Fruit fly (Drosophila melanogaster) whole organism, embryonic: ENCODE data around the gene vib.
A peak's percentile ranks its signal among the peaks of the same experiment; 100 is the strongest.

ENCODE experiments used
- BtbVII ChIP-seq: fragments of 200-800 bp; sonication (Bioruptor generic); optimal IDR thresholded peaks from 3 replicates; lab custom pipeline; 2017; ENCODE audit warnings: missing biosample characterization, mild to moderate bottlenecking, missing genetic modification characterization
- CG10654 ChIP-seq: fragments of 200-800 bp; sonication (Bioruptor generic); optimal IDR thresholded peaks from 2 replicates; lab custom pipeline; 2016; ENCODE audit warnings: missing biosample characterization, missing genetic modification characterization
- CG11456 ChIP-seq: fragments of 200-800 bp; sonication (Bioruptor generic); IDR thresholded peaks from 3 replicates; pipeline ENCODE4 v1.3.6; 2022; ENCODE audit warnings: missing biosample characterization, missing genetic modification characterization
- CG14667 ChIP-seq: fragments of 200-800 bp; sonication (Bioruptor generic); IDR thresholded peaks from 2 replicates; pipeline ENCODE4 v1.3.6; 2022; ENCODE audit warnings: missing biosample characterization, missing genetic modification characterization
- CG15696 ChIP-seq: fragments of 200-800 bp; sonication (Bioruptor generic); optimal IDR thresholded peaks from 2 replicates; lab custom pipeline; 2019; ENCODE audit warnings: missing biosample characterization, mild to moderate bottlenecking, missing genetic modification characterization, moderate library complexity
- CG1603 ChIP-seq: fragments of 200-800 bp; sonication (Bioruptor generic); optimal IDR thresholded peaks from 2 replicates; lab custom pipeline; 2019; ENCODE audit warnings: missing biosample characterization, mild to moderate bottlenecking, missing genetic modification characterization, moderate library complexity
- CG16779 ChIP-seq: fragments of 200-800 bp; sonication (Bioruptor generic); IDR thresholded peaks from 2 replicates; pipeline ENCODE4 v1.3.6; 2022; ENCODE audit warnings: missing biosample characterization, missing genetic modification characterization
- CG17568 ChIP-seq: fragments of 200-800 bp; sonication (Bioruptor generic); optimal IDR thresholded peaks from 2 replicates; lab custom pipeline; 2018; ENCODE audit warnings: missing biosample characterization, mild to moderate bottlenecking, missing genetic modification characterization, moderate library complexity
- CG17612 ChIP-seq: fragments of 200-800 bp; sonication (Bioruptor generic); IDR thresholded peaks from 2 replicates; pipeline ENCODE4 v1.3.6; 2022; ENCODE audit warnings: missing biosample characterization, missing genetic modification characterization
- CG2129 ChIP-seq: fragments of 200-800 bp; sonication (Bioruptor generic); IDR thresholded peaks from 2 replicates; pipeline ENCODE4 v1.3.6; 2022; ENCODE audit warnings: missing biosample characterization, missing genetic modification characterization; ENCODE audit not compliant: partially characterized antibody
- CG3163 ChIP-seq: fragments of 200-800 bp; sonication (Bioruptor generic); optimal IDR thresholded peaks from 3 replicates; lab custom pipeline; 2016; ENCODE audit warnings: missing biosample characterization, missing genetic modification characterization
- CG5953 ChIP-seq: fragments of 200-800 bp; sonication (Bioruptor generic); IDR thresholded peaks from 2 replicates; pipeline ENCODE4 v1.3.6; 2022; ENCODE audit warnings: missing biosample characterization, missing genetic modification characterization
- CG6254 ChIP-seq: fragments of 200-800 bp; sonication (Bioruptor generic); optimal IDR thresholded peaks from 3 replicates; lab custom pipeline; 2017; ENCODE audit warnings: mild to moderate bottlenecking, missing biosample characterization, missing genetic modification reagents, missing genetic modification characterization
- CG6765 ChIP-seq: fragments of 200-800 bp; sonication (Bioruptor generic); optimal IDR thresholded peaks from 3 replicates; lab custom pipeline; 2017; ENCODE audit warnings: missing biosample characterization, mild to moderate bottlenecking, missing genetic modification characterization
- CG6854 ChIP-seq: fragments of 200-800 bp; sonication (Bioruptor generic); optimal IDR thresholded peaks from 3 replicates; lab custom pipeline; 2017; ENCODE audit warnings: missing biosample characterization, mild to moderate bottlenecking, missing genetic modification characterization
- CG8089 ChIP-seq: fragments of 200-800 bp; sonication (Bioruptor generic); optimal IDR thresholded peaks from 3 replicates; lab custom pipeline; 2016; ENCODE audit warnings: missing biosample characterization, missing genetic modification characterization
- CG8478 ChIP-seq: fragments of >200 bp; optimal IDR thresholded peaks from 2 replicates; lab custom pipeline; 2018
- CHES-1-like ChIP-seq: fragments of 200-800 bp; sonication (Bioruptor generic); optimal IDR thresholded peaks from 2 replicates; lab custom pipeline; 2016; ENCODE audit warnings: missing biosample characterization, missing genetic modification characterization
- CkIIα-i1 ChIP-seq: fragments of 200-800 bp; sonication (Bioruptor generic); IDR thresholded peaks from 2 replicates; pipeline ENCODE4 v1.3.6; 2022; ENCODE audit warnings: missing biosample characterization, missing genetic modification characterization
- CrebB ChIP-seq: fragments of 200-800 bp; sonication (Bioruptor generic); optimal IDR thresholded peaks from 3 replicates; lab custom pipeline; 2018; ENCODE audit warnings: missing biosample characterization, mild to moderate bottlenecking, missing genetic modification characterization
- D19B ChIP-seq: fragments of 200-800 bp; sonication (Bioruptor generic); optimal IDR thresholded peaks from 2 replicates; lab custom pipeline; 2017; ENCODE audit warnings: missing biosample characterization, mild to moderate bottlenecking, missing genetic modification characterization
- Dek ChIP-seq: fragments of 200-800 bp; sonication (Bioruptor generic); optimal IDR thresholded peaks from 3 replicates; lab custom pipeline; 2019; ENCODE audit warnings: missing biosample characterization, mild to moderate bottlenecking, missing genetic modification characterization, moderate library complexity
- Ets65A ChIP-seq: fragments of 200-800 bp; sonication (Bioruptor generic); peaks from one replicate; lab custom pipeline; 2016; ENCODE audit warnings: missing biosample characterization, missing genetic modification characterization
- Ets97D ChIP-seq: fragments of 200-800 bp; sonication (Bioruptor generic); optimal IDR thresholded peaks from 3 replicates; lab custom pipeline; 2016; ENCODE audit warnings: missing biosample characterization, missing genetic modification characterization
- Gug ChIP-seq: fragments of 200-800 bp; sonication (Bioruptor generic); IDR thresholded peaks from 4 replicates; pipeline ENCODE4 v1.3.6; 2022; ENCODE audit warnings: missing biosample characterization, missing genetic modification characterization
- HHEX ChIP-seq: fragments of 200-800 bp; sonication (Bioruptor generic); optimal IDR thresholded peaks from 3 replicates; lab custom pipeline; 2017; ENCODE audit warnings: missing biosample characterization, mild to moderate bottlenecking, missing genetic modification characterization, missing genetic modification reagents
- NC2α ChIP-seq: fragments of 200-800 bp; sonication (Bioruptor generic); optimal IDR thresholded peaks from 2 replicates; lab custom pipeline; 2016; ENCODE audit warnings: missing biosample characterization, missing genetic modification characterization
- NFAT ChIP-seq: fragments of 200-800 bp; sonication (Bioruptor generic); IDR thresholded peaks from 2 replicates; pipeline ENCODE4 v1.3.6; 2022; ENCODE audit warnings: missing biosample characterization, missing genetic modification characterization
- Nf-YA ChIP-seq: fragments of 200-800 bp; sonication (Bioruptor generic); IDR thresholded peaks from 2 replicates; pipeline ENCODE4 v1.3.6; 2022; ENCODE audit warnings: missing biosample characterization, missing genetic modification characterization
- Nf-YB ChIP-seq: fragments of 200-800 bp; sonication (Bioruptor generic); optimal IDR thresholded peaks from 3 replicates; lab custom pipeline; 2019; ENCODE audit warnings: missing biosample characterization, mild to moderate bottlenecking, missing genetic modification characterization, moderate library complexity
- Six4 ChIP-seq: fragments of 200-800 bp; sonication (Bioruptor generic); optimal IDR thresholded peaks from 2 replicates; lab custom pipeline; 2016; ENCODE audit warnings: missing biosample characterization, missing genetic modification characterization
- Sry-β ChIP-seq: fragments of 200-800 bp; sonication (Bioruptor generic); optimal IDR thresholded peaks from 2 replicates; lab custom pipeline; 2018; ENCODE audit warnings: missing biosample characterization, mild to moderate bottlenecking, missing genetic modification characterization, moderate library complexity
- YL-1 ChIP-seq: fragments of 200-800 bp; sonication (Bioruptor generic); optimal IDR thresholded peaks from 3 replicates; lab custom pipeline; 2017; ENCODE audit warnings: missing biosample characterization, mild to moderate bottlenecking, missing genetic modification characterization
- bbx ChIP-seq: fragments of 200-800 bp; sonication (Bioruptor generic); IDR thresholded peaks from 2 replicates; pipeline ENCODE4 v1.3.6; 2022; ENCODE audit warnings: missing biosample characterization, missing genetic modification characterization; ENCODE audit not compliant: partially characterized antibody
- bsh ChIP-seq, 2 experiments: fragments of 200-800 bp; sonication (Bioruptor generic); optimal IDR thresholded peaks; 2 replicates each; lab custom pipeline; 2017 to 2018; ENCODE audit warnings: mild to moderate bottlenecking in 2 of 2, missing biosample characterization in 2 of 2, missing genetic modification characterization in 2 of 2, moderate library complexity in 1 of 2
- cato ChIP-seq: fragments of 200-800 bp; sonication (Bioruptor generic); optimal IDR thresholded peaks from 2 replicates; lab custom pipeline; 2016; ENCODE audit warnings: missing biosample characterization, missing genetic modification characterization, borderline replicate concordance
- caup ChIP-seq: fragments of 200-800 bp; sonication (Bioruptor generic); optimal IDR thresholded peaks from 3 replicates; lab custom pipeline; 2017; ENCODE audit warnings: missing biosample characterization, mild to moderate bottlenecking, missing genetic modification characterization, moderate library complexity; ENCODE audit not compliant: severe bottlenecking
- chn ChIP-seq: fragments of 200-800 bp; sonication (Bioruptor generic); optimal IDR thresholded peaks from 2 replicates; lab custom pipeline; 2016; ENCODE audit warnings: missing biosample characterization, missing genetic modification characterization
- dimm ChIP-seq: fragments of 200-800 bp; sonication (Bioruptor generic); IDR thresholded peaks from 2 replicates; pipeline ENCODE4 v1.3.6; 2022; ENCODE audit warnings: missing biosample characterization, missing genetic modification characterization
- dm ChIP-seq: fragments of 200-800 bp; sonication (Bioruptor generic); optimal IDR thresholded peaks from 3 replicates; lab custom pipeline; 2016; ENCODE audit warnings: missing biosample characterization, missing genetic modification characterization
- fru ChIP-seq: fragments of >200 bp; optimal IDR thresholded peaks from 2 replicates; lab custom pipeline; 2017
- ftz-f1 ChIP-seq: fragments of 200-800 bp; sonication (Bioruptor generic); optimal IDR thresholded peaks from 2 replicates; lab custom pipeline; 2016; ENCODE audit warnings: missing biosample characterization, missing genetic modification characterization
- gem ChIP-seq: fragments of 200-800 bp; sonication (Bioruptor generic); optimal IDR thresholded peaks from 2 replicates; lab custom pipeline; 2019; ENCODE audit warnings: missing biosample characterization, mild to moderate bottlenecking, missing genetic modification characterization, moderate library complexity
- gro ChIP-seq: fragments of 200-800 bp; sonication (Bioruptor generic); optimal IDR thresholded peaks from 2 replicates; lab custom pipeline; 2016; ENCODE audit warnings: missing biosample characterization, missing genetic modification characterization
- gt ChIP-seq: fragments of 200-800 bp; sonication (Bioruptor generic); IDR thresholded peaks from 2 replicates; pipeline ENCODE4 v1.3.6; 2022; ENCODE audit warnings: missing biosample characterization, missing genetic modification characterization
- jigr1 ChIP-seq: fragments of 200-800 bp; sonication (Bioruptor generic); IDR thresholded peaks from 3 replicates; pipeline ENCODE4 v1.3.6; 2022; ENCODE audit warnings: missing biosample characterization, missing genetic modification characterization
- kay ChIP-seq: fragments of 200-800 bp; sonication (Bioruptor generic); optimal IDR thresholded peaks from 2 replicates; lab custom pipeline; 2016; ENCODE audit warnings: missing biosample characterization, missing genetic modification characterization
- lilli ChIP-seq: fragments of 200-800 bp; sonication (Bioruptor generic); optimal IDR thresholded peaks from 3 replicates; lab custom pipeline; 2016; ENCODE audit warnings: missing biosample characterization, missing genetic modification characterization
- nerfin-1 ChIP-seq: fragments of 200-800 bp; sonication (Bioruptor generic); optimal IDR thresholded peaks from 3 replicates; lab custom pipeline; 2019; ENCODE audit warnings: missing biosample characterization, mild to moderate bottlenecking, missing genetic modification characterization, moderate library complexity
- odd ChIP-seq: fragments of 200-800 bp; sonication (Bioruptor generic); optimal IDR thresholded peaks from 2 replicates; lab custom pipeline; 2017; ENCODE audit warnings: missing biosample characterization, mild to moderate bottlenecking, missing genetic modification characterization
- sd ChIP-seq: fragments of 200-800 bp; sonication (Bioruptor generic); optimal IDR thresholded peaks from 3 replicates; lab custom pipeline; 2018; ENCODE audit warnings: missing biosample characterization, mild to moderate bottlenecking, missing genetic modification characterization, moderate library complexity
- sqz ChIP-seq: fragments of 200-800 bp; sonication (Bioruptor generic); optimal IDR thresholded peaks from 3 replicates; lab custom pipeline; 2018; ENCODE audit warnings: missing biosample characterization, mild to moderate bottlenecking, missing genetic modification characterization
- zfh1 ChIP-seq: fragments of 200-800 bp; sonication (Bioruptor generic); IDR thresholded peaks from 3 replicates; pipeline ENCODE4 v1.3.6; 2022; ENCODE audit warnings: missing biosample characterization, missing genetic modification characterization

The vib gene

dm6 chr3R:19181214-19181613 lies 45.2 kb downstream of the vib start (continued):
- TF ChIP-seq CG8478, result no peak
- no peak for TF ChIP-seq NFAT (GFP tag; lab: Robert Waterston, UW)
- no peak for TF ChIP-seq dimm
- TF ChIP-seq Ets97D (GFP tag; lab: Kevin White, UChicago), result no peak
- TF ChIP-seq CG2129, result no peak
- no peak for TF ChIP-seq CG3163 (GFP tag; lab: Kevin White, UChicago)
- no peak for TF ChIP-seq CG14667
- no peak for TF ChIP-seq Six4
- no peak for TF ChIP-seq BtbVII
- TF ChIP-seq CG10654 (GFP tag; lab: Kevin White, UChicago), result no peak
- TF ChIP-seq D19B, result no peak
- TF ChIP-seq gro (GFP tag; lab: Kevin White, UChicago), result no peak
- no peak for TF ChIP-seq cato (GFP tag; lab: Kevin White, UChicago)
- no peak for TF ChIP-seq sd (tag; lab: Kevin White, UChicago)
- no peak for TF ChIP-seq CG17612 (GFP tag; lab: Robert Waterston, UW)
- TF ChIP-seq CHES-1-like (GFP tag; lab: Kevin White, UChicago), result no peak
- no peak for TF ChIP-seq CG5953 (GFP tag; lab: Robert Waterston, UW)
- no peak for TF ChIP-seq Nf-YB (GFP tag; lab: Kevin White, UChicago)
- no peak for TF ChIP-seq CG17568 (GFP tag; lab: Kevin White, UChicago)
- TF ChIP-seq bbx (GFP tag; lab: Robert Waterston, UW), result no peak
- TF ChIP-seq nerfin-1 (tag; lab: Kevin White, UChicago), result no peak
- TF ChIP-seq CG6765 (GFP tag; lab: Kevin White, UChicago), result no peak
- no peak for TF ChIP-seq Dek (tag; lab: Kevin White, UChicago)
- no peak for TF ChIP-seq sqz (GFP tag; lab: Kevin White, UChicago)
- no peak for TF ChIP-seq CG15696
- peak; percentile 43 for TF ChIP-seq gem (tag; lab: Kevin White, UChicago)
- TF ChIP-seq CG16779 (GFP tag; lab: Robert Waterston, UW), result no peak
- no peak for TF ChIP-seq odd (GFP tag; lab: Kevin White, UChicago)
- TF ChIP-seq Ets65A, result peak; percentile 70
- TF ChIP-seq fru (lab: Kevin White, UChicago), result no peak
- no peak for TF ChIP-seq CG6254 (GFP tag; lab: Kevin White, UChicago)
- TF ChIP-seq dm (GFP tag; lab: Kevin White, UChicago), result no peak
- TF ChIP-seq CG6854 (GFP tag; lab: Kevin White, UChicago), result no peak
- no peak for TF ChIP-seq HHEX (GFP tag; lab: Kevin White, UChicago)
- no peak for TF ChIP-seq CkIIα-i1
- TF ChIP-seq Sry-β (GFP tag; lab: Kevin White, UChicago), result no peak
- no peak for TF ChIP-seq Nf-YA (GFP tag; lab: Robert Waterston, UW)
- TF ChIP-seq CG11456 (GFP tag; lab: Robert Waterston, UW), result no peak
- TF ChIP-seq CG8089 (GFP tag; lab: Kevin White, UChicago), result no peak
- no peak for TF ChIP-seq caup (GFP tag; lab: Kevin White, UChicago)
- TF ChIP-seq chn, result no peak
- no peak for TF ChIP-seq ftz-f1 (GFP tag; lab: Kevin White, UChicago)
- TF ChIP-seq jigr1 (GFP tag; lab: Robert Waterston, UW), result no peak
- TF ChIP-seq Gug (GFP tag; lab: Robert Waterston, UW), result no peak
- TF ChIP-seq zfh1 (GFP tag; lab: Robert Waterston, UW), result no peak
- TF ChIP-seq NC2α (GFP tag; lab: Kevin White, UChicago), result no peak
- TF ChIP-seq CrebB, result no peak
- no peak for TF ChIP-seq YL-1 (GFP tag; lab: Kevin White, UChicago)
- TF ChIP-seq CG1603 (tag; lab: Kevin White, UChicago), result no peak
- peak; percentile 7 for TF ChIP-seq lilli (GFP tag; lab: Kevin White, UChicago)
- TF ChIP-seq gt (GFP tag; lab: Robert Waterston, UW), result no peak
- peak in 1 of 2 experiments; percentile 52 for TF ChIP-seq bsh (GFP tag; optimal IDR thresholded peaks at IDR 0.05; lab: Kevin White, UChicago)
- TF ChIP-seq kay (GFP tag; lab: Kevin White, UChicago), result no peak
